Worm (Caenorhabditis elegans) whole organism, L4 larva: ENCODE results near the gene bgnt-1.1.

Source experiments
- R02D3.7 ChIP-seq: fragments of 150-350 bp; sonication (generic microtip); optimal IDR thresholded peaks from 3 replicates; lab custom pipeline; 2014; ENCODE audit warnings: missing biosample characterization, missing genetic modification characterization
- T26A8.4 ChIP-seq: fragments of 200-800 bp; sonication (Bioruptor generic); IDR thresholded peaks from 2 replicates; pipeline ENCODE4 v1.3.6; 2022; ENCODE audit warnings: missing genetic modification characterization, missing compliant biosample characterization
- aha-1 ChIP-seq: fragments of 150-350 bp; peaks from one replicate; lab custom pipeline; 2014; ENCODE audit warnings: missing biosample characterization, missing genetic modification characterization
- arid-1 ChIP-seq: fragments of 200-800 bp; sonication (Bioruptor generic); conservative IDR thresholded peaks from 2 replicates; pipeline ENCODE4 v1.3.6; 2022; ENCODE audit warnings: missing genetic modification reagents, missing genetic modification characterization, missing compliant biosample characterization
- attf-4 ChIP-seq: sonication (generic microtip); optimal IDR thresholded peaks from 3 replicates; lab custom pipeline; 2017; ENCODE audit warnings: missing biosample characterization, missing genetic modification characterization
- ceh-32 ChIP-seq: sonication (generic microtip); optimal IDR thresholded peaks from 2 replicates; lab custom pipeline; 2016; ENCODE audit warnings: mild to moderate bottlenecking, missing genetic modification characterization, missing compliant biosample characterization; ENCODE audit not compliant: poor library complexity
- ceh-82 ChIP-seq: sonication (generic microtip); optimal IDR thresholded peaks from 2 replicates; lab custom pipeline; 2017; ENCODE audit warnings: missing biosample characterization, missing genetic modification characterization
- ctbp-1 ChIP-seq: fragments of 200-800 bp; sonication (Bioruptor generic); IDR thresholded peaks from 2 replicates; pipeline ENCODE4 v1.3.6; 2022; ENCODE audit warnings: missing genetic modification reagents, missing genetic modification characterization, missing compliant biosample characterization
- daf-16 ChIP-seq, 3 experiments: sonication (generic microtip); optimal IDR thresholded peaks; 2 replicates each; lab custom pipeline; 2016 to 2017; ENCODE audit warnings: missing genetic modification characterization in 3 of 3, missing genetic modification reagents in 3 of 3, mild to moderate bottlenecking in 2 of 3, missing compliant biosample characterization in 2 of 3, missing biosample characterization in 1 of 3, moderate library complexity in 1 of 3
- daf-19 ChIP-seq: fragments of 200-800 bp; sonication (Bioruptor generic); conservative IDR thresholded peaks from 2 replicates; pipeline ENCODE4 v1.3.6; 2022; ENCODE audit warnings: missing genetic modification characterization, missing compliant biosample characterization
- dmd-6 ChIP-seq: fragments of 200-800 bp; sonication (Bioruptor generic); IDR thresholded peaks from 2 replicates; pipeline ENCODE4 v1.3.6; 2022; ENCODE audit warnings: missing genetic modification reagents, missing genetic modification characterization, missing compliant biosample characterization
- dmd-8 ChIP-seq: fragments of 200-800 bp; sonication (Bioruptor generic); IDR thresholded peaks from 2 replicates; pipeline ENCODE4 v1.3.6; 2022; ENCODE audit warnings: missing genetic modification characterization, missing compliant biosample characterization
- duxl-1 ChIP-seq: sonication (generic microtip); optimal IDR thresholded peaks from 2 replicates; lab custom pipeline; 2016; ENCODE audit warnings: mild to moderate bottlenecking, missing genetic modification characterization, moderate library complexity, missing compliant biosample characterization; ENCODE audit not compliant: poor library complexity
- egl-27 ChIP-seq: sonication (generic microtip); optimal IDR thresholded peaks from 3 replicates; lab custom pipeline; 2017; ENCODE audit warnings: missing biosample characterization, missing genetic modification reagents, missing genetic modification characterization
- gei-8 ChIP-seq: fragments of 200-800 bp; sonication (Bioruptor generic); optimal IDR thresholded peaks from 2 replicates; lab custom pipeline; 2018; ENCODE audit warnings: mild to moderate bottlenecking, missing genetic modification characterization, missing compliant biosample characterization
- hlh-30 ChIP-seq: sonication (generic microtip); optimal IDR thresholded peaks from 2 replicates; lab custom pipeline; 2017; ENCODE audit warnings: antibody characterized with exemption, mild to moderate bottlenecking, missing genetic modification characterization, missing compliant biosample characterization; ENCODE audit not compliant: insufficient read depth
- lim-7 ChIP-seq: fragments of 200-800 bp; sonication (Bioruptor generic); IDR thresholded peaks from 2 replicates; pipeline ENCODE4 v1.3.6; 2022; ENCODE audit warnings: missing genetic modification characterization, missing compliant biosample characterization
- lin-39 ChIP-seq: fragments of 150-350 bp; optimal IDR thresholded peaks from 2 replicates; lab custom pipeline; 2014; ENCODE audit warnings: missing biosample characterization, missing genetic modification reagents, missing genetic modification characterization
- lir-3 ChIP-seq: sonication (generic microtip); optimal IDR thresholded peaks from 2 replicates; lab custom pipeline; 2016; ENCODE audit warnings: mild to moderate bottlenecking, missing genetic modification characterization, missing compliant biosample characterization
- madf-9 ChIP-seq: fragments of 200-800 bp; sonication (Bioruptor generic); conservative IDR thresholded peaks from 2 replicates; pipeline ENCODE4 v1.3.6; 2022; ENCODE audit warnings: missing genetic modification reagents, missing genetic modification characterization, missing compliant biosample characterization
- mdl-1 ChIP-seq, 2 experiments: fragments of 150-350 bp in 1 of 2; sonication (generic microtip) in 1 of 2; optimal IDR thresholded peaks; 2 replicates each; lab custom pipeline; 2014 to 2017; ENCODE audit warnings: missing biosample characterization in 2 of 2, missing genetic modification characterization in 2 of 2
- mdt-29 ChIP-seq: fragments of 200-800 bp; sonication (Bioruptor generic); IDR thresholded peaks from 2 replicates; pipeline ENCODE4 v1.3.6; 2022; ENCODE audit warnings: missing genetic modification reagents, missing genetic modification characterization, missing compliant biosample characterization
- nhr-111 ChIP-seq: fragments of 200-800 bp; sonication (Bioruptor generic); optimal IDR thresholded peaks from 2 replicates; lab custom pipeline; 2018; ENCODE audit warnings: mild to moderate bottlenecking, missing genetic modification characterization, missing compliant biosample characterization
- nhr-25 ChIP-seq: sonication (generic microtip); optimal IDR thresholded peaks from 2 replicates; lab custom pipeline; 2017; ENCODE audit warnings: missing genetic modification characterization, mild to moderate bottlenecking, missing compliant biosample characterization, antibody characterized with exemption, moderate library complexity, borderline replicate concordance; ENCODE audit not compliant: insufficient read depth
- nhr-28 ChIP-seq: fragments of 150-350 bp; optimal IDR thresholded peaks from 2 replicates; lab custom pipeline; 2014; ENCODE audit warnings: missing biosample characterization, missing genetic modification characterization
- nhr-41 ChIP-seq: fragments of 200-800 bp; sonication (Bioruptor generic); IDR thresholded peaks from 2 replicates; pipeline ENCODE4 v1.3.6; 2022; ENCODE audit warnings: missing genetic modification reagents, missing genetic modification characterization, missing compliant biosample characterization
- nhr-48 ChIP-seq: sonication (generic microtip); optimal IDR thresholded peaks from 2 replicates; lab custom pipeline; 2016; ENCODE audit warnings: mild to moderate bottlenecking, missing genetic modification characterization, missing compliant biosample characterization
- nhr-6 ChIP-seq: fragments of 150-350 bp; optimal IDR thresholded peaks from 2 replicates; lab custom pipeline; 2014; ENCODE audit warnings: missing biosample characterization, missing genetic modification characterization
- nhr-77 ChIP-seq: fragments of 150-350 bp; optimal IDR thresholded peaks from 2 replicates; lab custom pipeline; 2014; ENCODE audit warnings: missing biosample characterization, missing genetic modification characterization
- pqm-1 ChIP-seq: sonication (generic microtip); optimal IDR thresholded peaks from 2 replicates; lab custom pipeline; 2017; ENCODE audit warnings: missing biosample characterization, missing genetic modification characterization
- skn-1 ChIP-seq: fragments of 150-350 bp; optimal IDR thresholded peaks from 2 replicates; lab custom pipeline; 2014; ENCODE audit warnings: missing biosample characterization, missing genetic modification characterization
- spr-3 ChIP-seq: fragments of 200-800 bp; sonication (Bioruptor generic); optimal IDR thresholded peaks from 2 replicates; lab custom pipeline; 2018; ENCODE audit warnings: mild to moderate bottlenecking, missing genetic modification characterization, missing compliant biosample characterization
- tra-1 ChIP-seq: fragments of 200-800 bp; sonication (Bioruptor generic); IDR thresholded peaks from 2 replicates; pipeline ENCODE4 v1.3.6; 2022; ENCODE audit warnings: missing genetic modification reagents, missing genetic modification characterization, missing compliant biosample characterization
- unc-130 ChIP-seq: sonication (generic microtip); optimal IDR thresholded peaks from 2 replicates; lab custom pipeline; 2016; ENCODE audit warnings: missing genetic modification reagents, missing genetic modification characterization, missing compliant biosample characterization
- unc-39 ChIP-seq: sonication (generic microtip); optimal IDR thresholded peaks from 2 replicates; lab custom pipeline; 2017; ENCODE audit warnings: missing biosample characterization, missing genetic modification characterization
- unc-62 ChIP-seq, 3 experiments: fragments of 150-350 bp in 1 of 3; sonication (generic microtip); optimal IDR thresholded peaks in 2 of 3; peaks in 1 of 3; 1 replicate in 1 of 3; 2 replicates in 2 of 3; lab custom pipeline; 2014 to 2017; ENCODE audit warnings: missing biosample characterization in 3 of 3, missing genetic modification characterization in 3 of 3, missing genetic modification reagents in 3 of 3, missing genotype in 1 of 3
- vab-7 ChIP-seq: fragments of 200-800 bp; sonication (Bioruptor generic); IDR thresholded peaks from 2 replicates; pipeline ENCODE4 v1.3.6; 2022; ENCODE audit warnings: missing genetic modification reagents, missing genetic modification characterization, missing compliant biosample characterization
- zag-1 ChIP-seq: fragments of 150-350 bp; optimal IDR thresholded peaks from 2 replicates; lab custom pipeline; 2014; ENCODE audit warnings: missing biosample characterization, missing genetic modification characterization
- zfp-2 ChIP-seq: sonication (generic microtip); optimal IDR thresholded peaks from 2 replicates; lab custom pipeline; 2016; ENCODE audit warnings: mild to moderate bottlenecking, missing genetic modification characterization, missing compliant biosample characterization
- zfp-3 ChIP-seq: fragments of 200-800 bp; sonication (Bioruptor generic); conservative IDR thresholded peaks from 2 replicates; pipeline ENCODE4 v1.3.6; 2022; ENCODE audit warnings: missing genetic modification reagents, missing genetic modification characterization, missing compliant biosample characterization

Gene bgnt-1.1

ce11 chrIV:10437114-10437513, 35.5 kb upstream of the bgnt-1.1 start:
- TF ChIP-seq daf-16 (GFP tag; optimal IDR thresholded peaks at IDR 0.05; lab: Kevin White, UChicago) (no peak), daf-16 (tag; optimal IDR thresholded peaks at IDR 0.05; lab: Kevin White, UChicago) (no peak), T26A8.4 (GFP tag; lab: Robert Waterston, UW) (no peak), attf-4 (tag; lab: Kevin White, UChicago) (no peak), skn-1 (tag; lab: Kevin White, UChicago) (no peak), lim-7 (GFP tag; lab: Robert Waterston, UW) (no peak), unc-39 (tag; lab: Kevin White, UChicago) (no peak), R02D3.7 (no peak), duxl-1 (no peak), zfp-3 (GFP tag; lab: Robert Waterston, UW) (no peak), nhr-6 (tag; lab: Kevin White, UChicago) (no peak), vab-7 (GFP tag; lab: Robert Waterston, UW) (no peak), lir-3 (tag; lab: Kevin White, UChicago) (no peak)
- TF ChIP-seq, all 104 proteins: peak for 0

- TF ChIP-seq lin-39 (tag; lab: Kevin White, UChicago), result no peak
- peak; percentile 97 for TF ChIP-seq pqm-1 (tag; lab: Kevin White, UChicago)
- TF ChIP-seq mdt-29, result no peak
- no peak for TF ChIP-seq mdl-1 (tag; optimal IDR thresholded peaks at IDR 0.05; lab: Kevin White, UChicago)
- peak in 1 of 2 experiments; percentile 53 for TF ChIP-seq unc-62 (GFP tag; optimal IDR thresholded peaks at IDR 0.05 in 1 of 2; lab: Kevin White, UChicago)
- no peak for TF ChIP-seq unc-62 (tag; optimal IDR thresholded peaks at IDR 0.05; lab: Kevin White, UChicago)
- peak; percentile 82 for TF ChIP-seq nhr-28
- peak; percentile 18 for TF ChIP-seq nhr-48 (tag; lab: Kevin White, UChicago)
- TF ChIP-seq gei-8, result no peak
- no peak for TF ChIP-seq unc-130 (GFP tag; lab: Kevin White, UChicago)
- TF ChIP-seq daf-16 (GFP tag; optimal IDR thresholded peaks at IDR 0.05; lab: Kevin White, UChicago), result no peak
- peak; percentile 79 for TF ChIP-seq daf-16 (tag; optimal IDR thresholded peaks at IDR 0.05; lab: Kevin White, UChicago)
- TF ChIP-seq nhr-77 (tag; lab: Kevin White, UChicago), result peak; percentile 38
- peak; percentile 90 for TF ChIP-seq dmd-6 (GFP tag; lab: Robert Waterston, UW)
- TF ChIP-seq nhr-6 (tag; lab: Kevin White, UChicago), result no peak
- TF ChIP-seq ceh-82 (tag; lab: Kevin White, UChicago), result no peak
These were observed 33.7 kb upstream of the bgnt-1.1 start, which contains the start of gene F13B12.3 for ce11 chrIV:10438901-10439300. TSS of gene F13B12.3 (plus strand) at chrIV:10439123.

- TF ChIP-seq unc-62 (GFP tag; optimal IDR thresholded peaks at IDR 0.05 in 1 of 2; lab: Kevin White, UChicago), result peak in 1 of 2 experiments; percentile 51
- TF ChIP-seq unc-62 (tag; optimal IDR thresholded peaks at IDR 0.05; lab: Kevin White, UChicago), result no peak
- TF ChIP-seq nhr-41 (GFP tag; lab: Robert Waterston, UW), result no peak
These were observed 29.7 kb upstream of the bgnt-1.1 start for ce11 chrIV:10442904-10443303.

- TF ChIP-seq spr-3 (GFP tag; lab: Kevin White, UChicago), result no peak
- no peak for TF ChIP-seq tra-1 (GFP tag; lab: Robert Waterston, UW)
- no peak for TF ChIP-seq nhr-28
- no peak for TF ChIP-seq madf-9 (GFP tag; lab: Robert Waterston, UW)
- no peak for TF ChIP-seq nhr-77 (tag; lab: Kevin White, UChicago)
- TF ChIP-seq unc-130 (GFP tag; lab: Kevin White, UChicago), result no peak
- TF ChIP-seq aha-1, result no peak
These were observed 29.1 kb upstream of the bgnt-1.1 start, which contains the start of gene F13B12.7 for ce11 chrIV:10443510-10443909. TSS of gene F13B12.7 (plus strand) at chrIV:10443810.

- TF ChIP-seq zag-1 (no peak), zfp-2 (tag; lab: Kevin White, UChicago) (no peak), ctbp-1 (GFP tag; lab: Robert Waterston, UW) (no peak), unc-39 (tag; lab: Kevin White, UChicago) (no peak), ceh-32 (no peak), hlh-30 (tag; lab: Kevin White, UChicago) (no peak), egl-27 (tag; lab: Kevin White, UChicago) (no peak), dmd-6 (GFP tag; lab: Robert Waterston, UW) (no peak), nhr-25 (tag; lab: Kevin White, UChicago) (no peak), arid-1 (no peak), daf-19 (GFP tag; lab: Robert Waterston, UW) (no peak), unc-62 (GFP tag; optimal IDR thresholded peaks at IDR 0.05 in 1 of 2; lab: Kevin White, UChicago) (no peak), unc-62 (tag; optimal IDR thresholded peaks at IDR 0.05; lab: Kevin White, UChicago) (no peak), dmd-8 (GFP tag; lab: Robert Waterston, UW) (no peak), nhr-111 (GFP tag; lab: Kevin White, UChicago) (no peak)
- TF ChIP-seq, all 104 proteins: peak for 0
These were observed 22.8 kb upstream of the bgnt-1.1 start, which contains the start of gene F13B12.4 for ce11 chrIV:10449799-10450198. TSS of gene F13B12.4 (minus strand) at chrIV:10449899.
